Worm (Caenorhabditis elegans): ENCODE data around the gene F54D1.1.

DNA sequence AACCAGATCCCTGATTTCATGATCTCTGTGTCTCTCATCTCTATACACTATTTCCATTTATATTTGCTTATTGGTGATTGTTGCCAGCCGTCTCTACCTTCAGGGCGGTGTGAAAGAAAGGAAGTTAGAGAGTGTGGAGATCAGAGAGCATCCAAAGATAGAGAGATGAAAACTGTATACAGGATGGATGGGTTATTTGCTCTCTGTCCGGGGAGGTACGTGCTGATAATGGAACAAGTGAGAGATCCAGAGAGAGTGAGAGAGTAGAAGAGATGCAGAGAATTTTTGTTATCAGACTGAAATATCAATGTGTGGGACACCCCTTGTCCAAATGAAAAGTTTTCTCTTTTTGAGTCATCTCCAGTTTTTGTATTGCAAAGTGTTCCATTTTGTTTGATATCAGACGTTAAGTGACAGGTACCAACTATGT is 22.5 kb downstream of the F54D1.1 start:
- TF ChIP-seq nhr-42 (GFP tag; IDR thresholded peaks at IDR 0.05): no peak
- TF ChIP-seq hif-1 (tag; optimal IDR thresholded peaks at IDR 0.05): peak in 1 of 2 experiments; percentile 59
- TF ChIP-seq unc-62 (GFP tag; optimal IDR thresholded peaks at IDR 0.05 in 1 of 2): peak in 1 of 2 experiments; percentile 27
- no peak for TF ChIP-seq unc-62 (tag; optimal IDR thresholded peaks at IDR 0.05)
- TF ChIP-seq nhr-11 (tag; optimal IDR thresholded peaks at IDR 0.05): no peak
- no peak for TF ChIP-seq ama-1 (optimal IDR thresholded peaks at IDR 0.05)
- TF ChIP-seq egl-43 (GFP tag; IDR thresholded peaks at IDR 0.05): no peak
- TF ChIP-seq zag-1 (tag; optimal IDR thresholded peaks at IDR 0.05): no peak
- no peak for TF ChIP-seq ztf-11 (tag; optimal IDR thresholded peaks at IDR 0.05)
- TF ChIP-seq aly-2 (tag; optimal IDR thresholded peaks at IDR 0.05): no peak
- TF ChIP-seq gei-8 (GFP tag; optimal IDR thresholded peaks at IDR 0.05): no peak

Measured in whole organism, L4 larva.